Fruit fly (Drosophila melanogaster) S2 (cell line): Measurements from ENCODE around the gene CG17145.

Source experiments
- CG8478 ChIP-seq: fragments of >200 bp; optimal IDR thresholded peaks from 2 replicates; lab custom pipeline; 2018
- CTCF ChIP-seq, 2 experiments: fragments of >200 bp; optimal IDR thresholded peaks; 2 replicates each; lab custom pipeline; 2018

Gene CG17145

DNA sequence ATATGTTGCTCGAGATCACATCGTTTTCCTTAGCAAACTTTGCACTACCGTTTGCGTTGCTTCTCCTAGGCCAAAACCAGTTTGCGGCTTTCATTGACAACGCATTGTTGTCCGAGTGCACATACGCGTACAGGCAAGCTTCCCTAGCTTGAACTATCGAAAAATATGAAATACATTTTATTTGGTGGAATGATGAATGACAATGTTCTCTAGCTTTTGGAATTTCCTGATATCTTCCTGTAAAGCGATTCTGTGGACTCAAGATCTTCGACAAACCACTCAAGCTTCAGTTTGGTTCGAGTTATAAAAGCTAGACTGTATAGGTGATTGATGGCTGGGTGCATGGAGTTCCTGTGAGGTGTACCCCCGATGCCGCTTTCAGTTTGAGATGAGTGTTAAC, 25.7 kb upstream of the CG17145 start:
- TF ChIP-seq CG8478 (lab: Kevin White, UChicago) (no peak), CTCF (optimal IDR thresholded peaks at IDR 0.05; lab: Kevin White, UChicago) (no peak)

DNA sequence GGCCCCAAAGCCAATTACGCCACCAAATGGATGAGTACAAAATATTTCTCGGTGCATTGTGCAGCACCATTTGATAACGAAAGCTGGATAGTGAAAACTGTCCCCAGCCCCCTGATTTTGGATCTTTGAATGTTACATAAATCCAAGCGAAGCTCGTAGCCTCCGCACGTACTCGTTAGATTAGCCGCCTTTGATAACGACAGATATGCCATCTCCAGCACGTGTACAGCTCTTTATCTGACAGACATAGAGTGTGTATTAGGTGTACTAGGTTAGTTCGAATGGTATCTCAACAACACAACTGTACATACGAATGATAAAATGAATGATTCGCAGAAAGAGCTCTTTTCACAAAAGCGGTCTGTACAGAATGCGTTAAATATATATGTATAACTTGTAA, 25.3 kb upstream of the CG17145 start:
- TF ChIP-seq CG8478 (lab: Kevin White, UChicago) (no peak), CTCF (optimal IDR thresholded peaks at IDR 0.05; lab: Kevin White, UChicago) (no peak)

DNA sequence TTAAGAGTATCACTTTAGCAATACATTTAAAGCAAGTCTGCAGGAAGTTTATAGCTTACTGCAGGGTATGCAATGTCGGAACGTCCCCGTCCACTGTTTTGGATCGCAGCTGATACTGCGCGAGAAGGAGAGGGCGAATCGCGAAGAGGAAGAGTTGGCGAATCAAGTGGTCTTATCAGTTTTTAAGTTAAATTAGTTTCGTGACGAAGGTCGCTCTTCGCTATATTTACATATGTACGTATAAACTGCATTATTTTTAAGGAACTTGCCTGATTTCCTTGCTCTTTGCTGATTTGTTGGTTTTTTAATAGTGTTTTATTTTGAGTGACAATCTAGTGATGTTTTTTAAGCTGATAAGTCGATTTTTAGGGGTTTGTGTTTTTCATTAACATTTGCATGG, 24.4 kb upstream of the CG17145 start:
- TF ChIP-seq CTCF (optimal IDR thresholded peaks at IDR 0.05; lab: Kevin White, UChicago), result no peak
- no peak for TF ChIP-seq CG8478 (lab: Kevin White, UChicago)

DNA sequence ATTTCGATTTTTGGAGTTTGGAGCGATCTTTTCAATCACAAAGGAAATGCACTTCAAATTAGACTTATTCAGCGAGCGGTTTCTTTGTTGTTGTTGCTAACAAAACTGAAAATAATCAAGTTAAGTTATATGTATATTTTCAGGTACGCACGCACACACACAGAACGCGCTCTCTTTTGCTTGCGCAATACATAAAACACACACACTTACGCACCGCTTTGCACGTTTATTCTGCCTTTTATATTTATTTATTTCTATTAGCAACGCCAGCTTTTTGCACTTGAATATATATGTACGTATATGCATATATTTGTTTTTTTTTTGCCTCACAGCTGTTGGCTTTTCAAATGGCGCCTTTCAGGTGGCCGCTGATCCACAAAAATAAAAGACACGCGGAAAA, 23.9 kb upstream of the CG17145 start:
- no peak for TF ChIP-seq CTCF (optimal IDR thresholded peaks at IDR 0.05; lab: Kevin White, UChicago)
- no peak for TF ChIP-seq CG8478 (lab: Kevin White, UChicago)

DNA sequence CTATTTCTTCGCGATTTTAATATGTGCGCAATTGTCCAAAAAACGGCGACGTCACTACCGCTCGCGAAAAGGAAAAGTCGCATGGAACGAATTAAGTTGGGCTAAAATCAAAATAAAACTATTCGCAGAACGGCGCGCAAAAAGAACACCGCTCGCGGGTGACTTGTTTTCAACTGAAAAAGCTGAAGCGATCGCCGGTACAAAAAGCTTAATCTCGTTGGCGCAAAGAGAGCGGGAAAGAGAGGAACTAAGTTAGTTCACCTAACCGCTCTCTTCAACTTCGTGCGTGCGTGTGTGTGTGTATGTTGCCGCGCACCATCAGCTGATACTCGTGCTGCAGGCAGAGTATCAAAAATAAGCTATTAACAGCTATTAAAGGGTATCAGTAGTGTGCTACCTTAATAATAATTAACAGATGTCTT, 23.5 kb upstream of the CG17145 start, which contains the start of gene CG42674:
TSS of gene CG42674 (minus strand) at position 180 of the 422 bp plus-strand sequence.
- TF ChIP-seq CG8478 (lab: Kevin White, UChicago), result no peak
- no peak for TF ChIP-seq CTCF (optimal IDR thresholded peaks at IDR 0.05; lab: Kevin White, UChicago)

DNA sequence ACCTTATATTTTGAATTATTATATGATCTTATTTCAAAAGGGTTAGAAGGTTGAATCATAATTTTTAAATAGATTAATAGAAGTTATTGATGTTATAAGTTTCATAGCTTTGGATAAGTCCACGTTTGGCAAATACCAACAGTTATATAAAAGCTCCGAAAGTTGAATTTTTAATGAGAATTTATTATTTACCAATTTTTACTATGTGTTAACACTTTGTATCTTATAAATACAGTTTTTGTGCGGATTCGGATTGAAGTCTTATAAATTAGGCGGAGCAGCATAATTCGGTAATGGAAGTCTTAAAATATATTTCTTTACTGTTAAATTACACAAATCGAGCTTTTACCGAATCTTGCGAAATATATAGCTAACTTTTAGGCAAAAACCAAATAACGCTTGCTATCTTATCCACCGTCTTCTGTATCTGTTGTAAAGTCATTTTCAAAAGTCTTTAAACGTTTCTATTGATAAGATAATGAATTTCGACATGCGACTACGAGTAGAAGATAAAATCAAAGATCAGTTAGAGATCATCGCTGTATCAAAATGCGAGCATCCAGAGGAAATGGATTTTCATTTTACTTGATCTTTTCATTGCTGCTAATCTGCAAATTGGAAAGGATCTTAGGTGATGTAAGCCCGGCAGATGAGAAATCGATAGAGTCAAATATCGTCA, 21.9 kb upstream of the CG17145 start, which contains the start of gene CG42833:
TSS of gene CG42833 (plus strand) at position 525 of the 679 bp plus-strand sequence.
- TF ChIP-seq CG8478 (lab: Kevin White, UChicago) (no peak), CTCF (optimal IDR thresholded peaks at IDR 0.05; lab: Kevin White, UChicago) (no peak)

DNA sequence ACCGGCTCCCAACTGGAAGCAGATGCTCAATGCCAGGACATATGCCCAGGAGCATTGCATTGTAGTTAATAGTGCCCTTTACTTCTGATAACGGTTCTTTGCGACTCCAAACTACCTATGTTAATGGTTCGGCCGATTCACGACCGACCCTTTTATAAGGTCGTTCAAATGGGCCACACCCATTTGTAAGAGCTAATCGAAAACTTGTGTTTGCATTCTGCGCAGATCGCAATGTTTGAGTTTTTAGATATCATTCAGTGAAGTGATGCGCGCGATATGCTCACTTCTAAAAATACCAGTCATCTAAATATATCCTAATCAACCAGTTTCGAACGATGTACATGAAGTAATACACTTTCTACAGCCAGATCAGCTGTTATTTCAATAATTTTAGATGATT, 20.1 kb upstream of the CG17145 start, which contains the start of gene obst-F:
TSS of gene obst-F (minus strand) at position 101 of the 400 bp plus-strand sequence.
- TF ChIP-seq CTCF (optimal IDR thresholded peaks at IDR 0.05; lab: Kevin White, UChicago) (no peak), CG8478 (lab: Kevin White, UChicago) (no peak)

DNA sequence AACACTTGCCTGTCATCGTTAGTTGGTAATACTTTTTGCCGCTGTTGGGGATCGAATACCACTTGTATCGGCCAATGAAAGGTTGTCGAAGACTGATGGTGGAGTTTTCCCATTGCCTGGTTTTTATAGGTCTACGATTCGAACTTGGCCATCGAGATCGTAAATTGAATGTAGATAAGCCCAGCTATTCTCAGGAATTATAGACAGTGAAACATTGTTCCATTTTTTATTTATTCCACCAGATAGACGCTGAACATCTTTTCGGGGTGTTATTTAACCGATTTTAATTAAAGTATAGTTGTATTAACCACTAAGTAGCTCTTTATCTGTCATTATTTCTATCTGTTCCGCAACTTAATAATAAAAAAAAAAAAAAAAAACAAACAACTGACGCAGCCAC, 18.0 kb upstream of the CG17145 start, which contains the start of gene CG7298:
TSS of gene CG7298 (minus strand) at position 101 of the 400 bp plus-strand sequence.
- TF ChIP-seq CG8478 (lab: Kevin White, UChicago) (no peak), CTCF (optimal IDR thresholded peaks at IDR 0.05; lab: Kevin White, UChicago) (no peak)

DNA sequence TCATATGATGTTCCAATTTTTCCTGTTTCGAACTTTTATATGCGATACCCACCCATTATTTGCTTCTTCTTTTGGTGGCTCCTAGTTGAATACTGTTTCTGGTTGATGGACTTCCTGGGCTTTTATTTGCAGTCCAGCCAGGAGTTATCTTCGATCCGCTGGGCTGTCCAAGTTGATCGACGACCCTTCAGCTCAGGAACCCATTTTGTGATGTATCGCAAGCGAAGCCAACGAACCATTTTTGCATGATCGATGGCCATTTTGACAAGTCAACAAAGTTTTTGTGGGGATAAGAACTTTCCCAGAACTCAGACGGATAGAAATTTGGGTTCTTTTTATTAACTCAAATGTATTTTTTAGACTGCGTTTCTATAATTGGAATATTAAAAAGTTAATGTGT, 15.7 kb upstream of the CG17145 start, which contains the start of gene CG7290:
TSS of gene CG7290 (minus strand) at position 101 of the 400 bp plus-strand sequence.
- TF ChIP-seq CTCF (optimal IDR thresholded peaks at IDR 0.05; lab: Kevin White, UChicago) (no peak), CG8478 (lab: Kevin White, UChicago) (no peak)

DNA sequence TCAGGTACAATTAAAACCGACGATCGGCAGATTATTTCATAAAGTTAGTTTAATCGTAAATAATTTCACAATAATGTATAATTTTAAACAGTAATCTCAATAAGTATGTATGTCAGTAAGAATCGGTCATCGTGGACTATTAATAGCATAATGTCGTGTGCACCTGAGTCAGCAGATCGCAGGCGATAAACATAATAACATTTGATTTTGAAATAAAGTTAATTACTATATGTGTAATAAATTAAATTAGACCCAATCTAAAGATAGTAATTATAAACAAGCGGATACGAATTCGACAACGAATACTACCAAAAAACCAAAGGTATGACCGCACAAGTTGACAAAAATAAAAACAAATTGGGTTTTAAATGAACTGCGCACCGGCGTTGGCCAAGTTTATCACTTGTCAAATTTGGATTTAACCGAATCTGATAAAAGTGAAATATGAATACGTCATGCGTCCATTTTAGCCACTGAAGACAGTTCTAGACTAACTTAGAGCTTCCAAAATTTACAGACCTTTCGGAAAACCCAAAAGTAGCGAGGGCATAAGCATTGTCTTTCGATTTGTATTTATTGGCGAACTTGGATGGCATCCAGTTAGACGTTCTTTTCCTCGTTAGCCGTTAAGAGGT, 14.5 kb upstream of the CG17145 start, which contains the start of gene CG6996:
TSS of gene CG6996 (plus strand) at position 585 of the 635 bp plus-strand sequence.
- TF ChIP-seq CG8478 (lab: Kevin White, UChicago), result no peak
- TF ChIP-seq CTCF (optimal IDR thresholded peaks at IDR 0.05; lab: Kevin White, UChicago), result no peak

DNA sequence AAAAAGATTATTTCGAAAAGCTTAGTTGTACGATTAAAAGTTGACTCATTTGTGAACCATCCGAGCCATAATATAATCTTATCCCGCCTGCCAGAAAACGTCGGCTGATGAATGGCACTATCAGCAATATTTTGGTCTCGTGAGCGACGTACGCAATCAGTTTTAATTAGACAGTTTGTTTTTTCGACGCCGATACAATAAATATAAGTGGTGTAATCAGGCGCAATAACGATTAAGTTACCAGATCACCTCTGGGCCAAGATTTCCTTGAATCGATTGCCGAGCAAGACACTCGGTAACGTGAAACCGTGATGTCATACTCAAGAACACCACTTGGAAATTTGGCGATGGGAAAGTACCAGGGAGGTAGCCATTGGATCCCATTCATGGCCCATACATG, 12.5 kb upstream of the CG17145 start:
- TF ChIP-seq CG8478 (lab: Kevin White, UChicago) (no peak), CTCF (optimal IDR thresholded peaks at IDR 0.05; lab: Kevin White, UChicago) (no peak)

DNA sequence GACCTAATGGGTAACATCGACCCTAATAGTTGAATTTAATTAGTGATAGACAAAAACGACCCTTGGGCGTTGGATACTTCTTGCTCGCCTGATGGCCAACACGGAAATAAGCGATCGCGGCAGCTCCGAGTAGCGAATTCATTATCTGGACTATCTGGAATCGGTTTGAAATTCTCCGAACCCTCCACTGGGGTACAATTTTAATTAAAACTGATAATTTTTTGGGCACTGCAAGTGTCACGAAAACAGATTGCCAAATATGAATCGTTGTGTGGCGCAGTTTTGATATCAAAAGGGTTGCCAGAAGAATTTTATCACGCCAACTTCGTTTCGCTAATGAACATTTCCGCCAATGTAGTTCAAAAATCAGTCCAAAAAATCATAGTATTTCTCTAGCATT, 11.7 kb upstream of the CG17145 start:
- TF ChIP-seq CTCF (optimal IDR thresholded peaks at IDR 0.05; lab: Kevin White, UChicago) (no peak), CG8478 (lab: Kevin White, UChicago) (no peak)

DNA sequence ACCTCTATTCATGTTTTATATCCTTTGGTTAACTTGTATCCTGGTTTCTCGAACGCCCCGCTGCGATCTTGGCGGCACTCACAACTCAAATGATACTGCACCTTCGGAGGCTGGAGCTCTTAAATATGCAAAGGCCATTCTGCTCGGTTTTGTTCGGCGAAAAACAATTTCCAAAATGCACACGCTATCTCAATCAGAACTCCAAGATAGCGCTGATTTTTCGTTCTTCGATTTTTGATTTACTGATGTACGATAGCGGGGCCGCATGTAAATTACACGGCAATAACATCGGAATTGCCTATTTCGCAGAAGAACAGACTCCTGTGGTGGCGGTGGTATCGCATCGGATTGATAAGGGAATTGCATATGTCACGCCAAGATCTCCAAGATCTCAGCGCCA, 9.6 kb upstream of the CG17145 start, which contains the start of gene CG7017:
TSS of gene CG7017 (minus strand) at position 101 of the 400 bp plus-strand sequence.
- TF ChIP-seq CG8478 (lab: Kevin White, UChicago) (no peak), CTCF (optimal IDR thresholded peaks at IDR 0.05; lab: Kevin White, UChicago) (no peak)

DNA sequence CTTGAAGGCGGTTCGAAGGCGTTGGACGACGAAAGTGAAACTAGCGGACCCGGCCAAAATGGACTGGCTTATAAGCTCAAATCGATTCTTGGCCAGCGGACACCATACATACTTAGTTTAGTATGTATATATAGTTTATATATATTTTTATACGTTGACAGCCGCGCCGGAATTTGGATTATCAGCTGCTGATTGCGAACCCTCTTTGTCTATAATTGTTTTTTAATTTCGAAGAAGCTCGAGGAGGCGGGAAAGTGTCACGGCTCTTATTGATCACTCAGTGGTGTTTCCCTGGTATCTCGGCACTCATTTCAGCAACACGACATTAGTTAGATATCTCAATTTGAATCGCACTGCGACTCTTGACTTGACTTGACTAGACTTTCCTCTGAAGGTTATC, 1.2 kb upstream of the CG17145 start, which contains the start of gene CG6933:
TSS of gene CG6933 (minus strand) at position 47 of the 400 bp plus-strand sequence.
- TF ChIP-seq CTCF (optimal IDR thresholded peaks at IDR 0.05; lab: Kevin White, UChicago), result no peak
- no peak for TF ChIP-seq CG8478 (lab: Kevin White, UChicago)

DNA sequence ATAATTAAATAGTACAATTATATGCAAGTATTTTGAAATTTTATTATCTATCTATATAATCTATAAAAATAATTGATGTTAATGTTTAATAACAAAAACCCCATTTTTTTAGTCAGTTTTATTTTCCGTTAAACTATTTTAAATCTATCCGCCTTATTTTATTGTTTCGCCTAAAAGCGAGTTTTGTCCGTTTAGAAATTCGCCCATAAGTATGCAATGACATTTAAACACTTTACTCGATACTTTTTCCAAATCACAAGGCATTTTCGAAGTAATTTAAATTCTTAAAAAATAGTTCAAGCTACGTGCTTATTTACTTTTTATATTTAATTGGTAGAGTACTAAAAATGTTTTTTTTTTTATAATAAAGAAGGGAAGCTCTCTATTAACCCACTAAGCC, 696 bp upstream of the CG17145 start:
- TF ChIP-seq CG8478 (lab: Kevin White, UChicago) (no peak), CTCF (optimal IDR thresholded peaks at IDR 0.05; lab: Kevin White, UChicago) (no peak)
